Worm (Caenorhabditis elegans): ENCODE results near the gene C50E3.13.

Gene C50E3.13

ce11 chrV:7624152-7624551, at the start of gene C50E3.13:
TSS of gene C50E3.13 (minus strand) at chrV:7624252.
- TF ChIP-seq flt-1 (GFP tag; IDR thresholded peaks at IDR 0.05) (no peak), med-1 (GFP tag; optimal IDR thresholded peaks at IDR 0.05; ENCODE audit: insufficient read depth) (no peak), ztf-23 (GFP tag; IDR thresholded peaks at IDR 0.05) (no peak), ztf-29 (GFP tag; IDR thresholded peaks at IDR 0.05) (no peak), T22C8.4 (GFP tag; IDR thresholded peaks at IDR 0.05) (no peak), tab-1 (GFP tag; IDR thresholded peaks at IDR 0.05) (no peak), klf-2 (GFP tag; conservative IDR thresholded peaks at IDR 0.05) (no peak), ref-1 (GFP tag; conservative IDR thresholded peaks at IDR 0.05) (no peak), cog-1 (tag; optimal IDR thresholded peaks at IDR 0.05) (no peak)

- TF ChIP-seq ztf-23 (GFP tag; IDR thresholded peaks at IDR 0.05), result no peak
Observed at ce11 chrV:7672258-7672657, 48.2 kb upstream of the C50E3.13 start, which contains the start of gene C12D5.4. TSS of gene C12D5.4 (plus strand) at chrV:7672558.

ce11 chrV:7667940-7668339, 43.9 kb upstream of the C50E3.13 start, which contains the start of gene C12D5.5:
TSS of gene C12D5.5 (plus strand) at chrV:7668240.
- TF ChIP-seq ztf-23 (GFP tag; IDR thresholded peaks at IDR 0.05), result no peak
- no peak for TF ChIP-seq T22C8.4 (GFP tag; IDR thresholded peaks at IDR 0.05)
- TF ChIP-seq tab-1 (GFP tag; IDR thresholded peaks at IDR 0.05), result no peak
- TF ChIP-seq ztf-29 (GFP tag; IDR thresholded peaks at IDR 0.05), result no peak
- no peak for TF ChIP-seq ref-1 (GFP tag; conservative IDR thresholded peaks at IDR 0.05)
- no peak for TF ChIP-seq flt-1 (GFP tag; IDR thresholded peaks at IDR 0.05)
- TF ChIP-seq med-1 (GFP tag; optimal IDR thresholded peaks at IDR 0.05; ENCODE audit: insufficient read depth), result no peak

ce11 chrV:7653567-7653966, 29.5 kb upstream of the C50E3.13 start, which contains the start of gene srh-200:
TSS of gene srh-200 (minus strand) at chrV:7653667.
- no peak for TF ChIP-seq cog-1 (tag; optimal IDR thresholded peaks at IDR 0.05)
- no peak for TF ChIP-seq klf-2 (GFP tag; conservative IDR thresholded peaks at IDR 0.05)
- TF ChIP-seq ztf-29 (GFP tag; IDR thresholded peaks at IDR 0.05), result no peak

- TF ChIP-seq ztf-23 (GFP tag; IDR thresholded peaks at IDR 0.05), result no peak
- no peak for TF ChIP-seq cog-1 (tag; optimal IDR thresholded peaks at IDR 0.05)
- TF ChIP-seq flt-1 (GFP tag; IDR thresholded peaks at IDR 0.05), result no peak
- TF ChIP-seq ref-1 (GFP tag; conservative IDR thresholded peaks at IDR 0.05), result no peak
- TF ChIP-seq tab-1 (GFP tag; IDR thresholded peaks at IDR 0.05), result no peak
- TF ChIP-seq ztf-29 (GFP tag; IDR thresholded peaks at IDR 0.05), result no peak
- no peak for TF ChIP-seq T22C8.4 (GFP tag; IDR thresholded peaks at IDR 0.05)
- no peak for TF ChIP-seq med-1 (GFP tag; optimal IDR thresholded peaks at IDR 0.05; ENCODE audit: insufficient read depth)
- TF ChIP-seq klf-2 (GFP tag; conservative IDR thresholded peaks at IDR 0.05), result no peak
Observed at ce11 chrV:7651757-7652156, 27.7 kb upstream of the C50E3.13 start, which contains the start of gene srh-234. TSS of gene srh-234 (minus strand) at chrV:7651857.

ce11 chrV:7649963-7650362, 25.9 kb upstream of the C50E3.13 start:
- no peak for TF ChIP-seq ref-1 (GFP tag; conservative IDR thresholded peaks at IDR 0.05)
- TF ChIP-seq med-1 (GFP tag; optimal IDR thresholded peaks at IDR 0.05; ENCODE audit: insufficient read depth), result no peak
- no peak for TF ChIP-seq tab-1 (GFP tag; IDR thresholded peaks at IDR 0.05)
- TF ChIP-seq ztf-29 (GFP tag; IDR thresholded peaks at IDR 0.05), result no peak
- no peak for TF ChIP-seq cog-1 (tag; optimal IDR thresholded peaks at IDR 0.05)
- no peak for TF ChIP-seq klf-2 (GFP tag; conservative IDR thresholded peaks at IDR 0.05)
- no peak for TF ChIP-seq ztf-23 (GFP tag; IDR thresholded peaks at IDR 0.05)
- TF ChIP-seq T22C8.4 (GFP tag; IDR thresholded peaks at IDR 0.05), result no peak
- no peak for TF ChIP-seq flt-1 (GFP tag; IDR thresholded peaks at IDR 0.05)

ce11 chrV:7647147-7647546, 23.1 kb upstream of the C50E3.13 start:
- TF ChIP-seq cog-1 (tag; optimal IDR thresholded peaks at IDR 0.05) (no peak), ztf-23 (GFP tag; IDR thresholded peaks at IDR 0.05) (no peak), med-1 (GFP tag; optimal IDR thresholded peaks at IDR 0.05; ENCODE audit: insufficient read depth) (no peak)

- TF ChIP-seq flt-1 (GFP tag; IDR thresholded peaks at IDR 0.05), result no peak
- TF ChIP-seq T22C8.4 (GFP tag; IDR thresholded peaks at IDR 0.05), result no peak
- TF ChIP-seq ztf-29 (GFP tag; IDR thresholded peaks at IDR 0.05), result no peak
- no peak for TF ChIP-seq cog-1 (tag; optimal IDR thresholded peaks at IDR 0.05)
- TF ChIP-seq klf-2 (GFP tag; conservative IDR thresholded peaks at IDR 0.05), result no peak
- TF ChIP-seq ztf-23 (GFP tag; IDR thresholded peaks at IDR 0.05), result no peak
- TF ChIP-seq tab-1 (GFP tag; IDR thresholded peaks at IDR 0.05), result no peak
- no peak for TF ChIP-seq med-1 (GFP tag; optimal IDR thresholded peaks at IDR 0.05; ENCODE audit: insufficient read depth)
- TF ChIP-seq ref-1 (GFP tag; conservative IDR thresholded peaks at IDR 0.05), result no peak
Observed at ce11 chrV:7645454-7645853, 21.4 kb upstream of the C50E3.13 start, which contains the start of gene str-47. TSS of gene str-47 (plus strand) at chrV:7645754.

- TF ChIP-seq tab-1 (GFP tag; IDR thresholded peaks at IDR 0.05) (no peak), klf-2 (GFP tag; conservative IDR thresholded peaks at IDR 0.05) (no peak), cog-1 (tag; optimal IDR thresholded peaks at IDR 0.05) (no peak), T22C8.4 (GFP tag; IDR thresholded peaks at IDR 0.05) (no peak), ref-1 (GFP tag; conservative IDR thresholded peaks at IDR 0.05) (no peak), ztf-23 (GFP tag; IDR thresholded peaks at IDR 0.05) (no peak), flt-1 (GFP tag; IDR thresholded peaks at IDR 0.05) (no peak), ztf-29 (GFP tag; IDR thresholded peaks at IDR 0.05) (no peak), med-1 (GFP tag; optimal IDR thresholded peaks at IDR 0.05; ENCODE audit: insufficient read depth) (no peak)
Observed at ce11 chrV:7643416-7643815, 19.4 kb upstream of the C50E3.13 start, which contains the start of gene F07C4.11. TSS of gene F07C4.11 (minus strand) at chrV:7643516.

- no peak for TF ChIP-seq cog-1 (tag; optimal IDR thresholded peaks at IDR 0.05)
- TF ChIP-seq med-1 (GFP tag; optimal IDR thresholded peaks at IDR 0.05; ENCODE audit: insufficient read depth), result no peak
- TF ChIP-seq klf-2 (GFP tag; conservative IDR thresholded peaks at IDR 0.05), result no peak
- no peak for TF ChIP-seq ztf-29 (GFP tag; IDR thresholded peaks at IDR 0.05)
- TF ChIP-seq ztf-23 (GFP tag; IDR thresholded peaks at IDR 0.05), result no peak
- TF ChIP-seq T22C8.4 (GFP tag; IDR thresholded peaks at IDR 0.05), result no peak
- TF ChIP-seq tab-1 (GFP tag; IDR thresholded peaks at IDR 0.05), result no peak
- no peak for TF ChIP-seq flt-1 (GFP tag; IDR thresholded peaks at IDR 0.05)
- no peak for TF ChIP-seq ref-1 (GFP tag; conservative IDR thresholded peaks at IDR 0.05)
Observed at ce11 chrV:7641718-7642117, 17.7 kb upstream of the C50E3.13 start.

All from whole organism, midembryonic.